Fruit fly (Drosophila melanogaster) S2 (cell line): ENCODE measurements around the gene Vsp37A.

ENCODE experiments used
- CG8478 ChIP-seq: fragments of >200 bp; optimal IDR thresholded peaks from 2 replicates; lab custom pipeline; 2018
- CTCF ChIP-seq, 2 experiments: fragments of >200 bp; optimal IDR thresholded peaks; 2 replicates each; lab custom pipeline; 2018

dm6 chrX:646395-647009, 25.2 kb downstream of the Vsp37A start:
- no peak for TF ChIP-seq CTCF (optimal IDR thresholded peaks at IDR 0.05; lab: Kevin White, UChicago)
- TF ChIP-seq CG8478: no peak
